Worm (Caenorhabditis elegans) whole organism, L4 larva: Measurements from ENCODE around the gene srbc-78.

Experiments
- D1046.2 ChIP-seq: fragments of 200-800 bp; sonication (Bioruptor generic); IDR thresholded peaks from 2 replicates; pipeline ENCODE4 v1.3.6; 2022; ENCODE audit warnings: missing genetic modification characterization, missing compliant biosample characterization
- F26F4.8 ChIP-seq: fragments of 200-800 bp; sonication (Bioruptor generic); conservative IDR thresholded peaks from 2 replicates; pipeline ENCODE4 v1.3.6; 2022; ENCODE audit warnings: missing genetic modification characterization, missing compliant biosample characterization
- R02D3.7 ChIP-seq: fragments of 150-350 bp; sonication (generic microtip); optimal IDR thresholded peaks from 3 replicates; lab custom pipeline; 2014; ENCODE audit warnings: missing biosample characterization, missing genetic modification characterization
- ZK337.2 ChIP-seq: fragments of 200-800 bp; sonication (Bioruptor generic); IDR thresholded peaks from 2 replicates; pipeline ENCODE4 v1.3.6; 2022; ENCODE audit warnings: missing genetic modification reagents, missing genetic modification characterization, missing compliant biosample characterization
- ZK546.5 ChIP-seq, 2 experiments: sonication (generic microtip); optimal IDR thresholded peaks; 2 replicates each; lab custom pipeline; 2017; ENCODE audit warnings: missing biosample characterization in 2 of 2, missing genetic modification characterization in 2 of 2
- aha-1 ChIP-seq: fragments of 150-350 bp; peaks from one replicate; lab custom pipeline; 2014; ENCODE audit warnings: missing biosample characterization, missing genetic modification characterization
- aly-2 ChIP-seq: sonication (generic microtip); optimal IDR thresholded peaks from 2 replicates; lab custom pipeline; 2018; ENCODE audit warnings: missing biosample characterization, missing genetic modification characterization
- attf-4 ChIP-seq: sonication (generic microtip); optimal IDR thresholded peaks from 3 replicates; lab custom pipeline; 2017; ENCODE audit warnings: missing biosample characterization, missing genetic modification characterization
- ceh-28 ChIP-seq: fragments of 150-350 bp; optimal IDR thresholded peaks from 2 replicates; lab custom pipeline; 2014; ENCODE audit warnings: missing biosample characterization, missing genetic modification reagents, missing genetic modification characterization
- ceh-44 ChIP-seq: fragments of 200-800 bp; sonication (Bioruptor generic); IDR thresholded peaks from 2 replicates; pipeline ENCODE4 v1.3.6; 2022; ENCODE audit warnings: missing genetic modification reagents, missing genetic modification characterization, missing compliant biosample characterization
- ctbp-1 ChIP-seq: fragments of 200-800 bp; sonication (Bioruptor generic); IDR thresholded peaks from 2 replicates; pipeline ENCODE4 v1.3.6; 2022; ENCODE audit warnings: missing genetic modification reagents, missing genetic modification characterization, missing compliant biosample characterization
- daf-12 ChIP-seq: fragments of 150-350 bp; optimal IDR thresholded peaks from 2 replicates; lab custom pipeline; 2014; ENCODE audit warnings: missing biosample characterization, missing genetic modification reagents, missing genetic modification characterization
- daf-19 ChIP-seq: fragments of 200-800 bp; sonication (Bioruptor generic); conservative IDR thresholded peaks from 2 replicates; pipeline ENCODE4 v1.3.6; 2022; ENCODE audit warnings: missing genetic modification characterization, missing compliant biosample characterization
- fos-1 ChIP-seq: fragments of 150-350 bp; optimal IDR thresholded peaks from 2 replicates; lab custom pipeline; 2014; ENCODE audit warnings: missing biosample characterization, missing genetic modification characterization
- hif-1 ChIP-seq, 2 experiments: sonication (generic microtip); optimal IDR thresholded peaks; 2 replicates each; lab custom pipeline; 2016 to 2017; ENCODE audit warnings: missing compliant biosample characterization in 2 of 2, missing genetic modification characterization in 2 of 2, missing genetic modification reagents in 2 of 2, missing genotype in 2 of 2, mild to moderate bottlenecking in 1 of 2
- hlh-30 ChIP-seq: sonication (generic microtip); optimal IDR thresholded peaks from 2 replicates; lab custom pipeline; 2017; ENCODE audit warnings: antibody characterized with exemption, mild to moderate bottlenecking, missing genetic modification characterization, missing compliant biosample characterization; ENCODE audit not compliant: insufficient read depth
- jun-1 ChIP-seq: fragments of 150-350 bp; optimal IDR thresholded peaks from 2 replicates; lab custom pipeline; 2014; ENCODE audit warnings: missing biosample characterization, missing genetic modification reagents, missing genetic modification characterization
- lin-38 ChIP-seq: fragments of 200-800 bp; sonication (Bioruptor generic); IDR thresholded peaks from 2 replicates; pipeline ENCODE4 v1.3.6; 2022; ENCODE audit warnings: missing genetic modification reagents, missing genetic modification characterization, missing compliant biosample characterization
- lin-39 ChIP-seq: fragments of 150-350 bp; optimal IDR thresholded peaks from 2 replicates; lab custom pipeline; 2014; ENCODE audit warnings: missing biosample characterization, missing genetic modification reagents, missing genetic modification characterization
- lsy-2 ChIP-seq, 2 experiments: fragments of 150-350 bp in 1 of 2; sonication (generic microtip) in 1 of 2; optimal IDR thresholded peaks; 2 replicates each; lab custom pipeline; 2014 to 2017; ENCODE audit warnings: missing biosample characterization in 2 of 2, missing genetic modification characterization in 2 of 2
- madf-5 ChIP-seq, 2 experiments: fragments of 200-800 bp; sonication (Bioruptor generic); IDR thresholded peaks; 2 replicates each; pipeline ENCODE4 v1.3.6; 2022; ENCODE audit warnings: missing compliant biosample characterization in 2 of 2, missing genetic modification characterization in 2 of 2
- madf-9 ChIP-seq: fragments of 200-800 bp; sonication (Bioruptor generic); conservative IDR thresholded peaks from 2 replicates; pipeline ENCODE4 v1.3.6; 2022; ENCODE audit warnings: missing genetic modification reagents, missing genetic modification characterization, missing compliant biosample characterization
- mdl-1 ChIP-seq, 2 experiments: fragments of 150-350 bp in 1 of 2; sonication (generic microtip) in 1 of 2; optimal IDR thresholded peaks; 2 replicates each; lab custom pipeline; 2014 to 2017; ENCODE audit warnings: missing biosample characterization in 2 of 2, missing genetic modification characterization in 2 of 2
- mep-1 ChIP-seq: fragments of 150-350 bp; sonication (generic microtip); optimal IDR thresholded peaks from 3 replicates; lab custom pipeline; 2014; ENCODE audit warnings: missing biosample characterization, missing genetic modification characterization
- mes-2 ChIP-seq: sonication (generic microtip); optimal IDR thresholded peaks from 2 replicates; lab custom pipeline; 2016; ENCODE audit warnings: missing genotype, mild to moderate bottlenecking, missing genetic modification characterization, missing compliant biosample characterization; ENCODE audit not compliant: poor library complexity, severe bottlenecking
- nhr-11 ChIP-seq: fragments of 150-350 bp; optimal IDR thresholded peaks from 2 replicates; lab custom pipeline; 2014; ENCODE audit warnings: missing biosample characterization, missing genetic modification characterization
- nhr-41 ChIP-seq: fragments of 200-800 bp; sonication (Bioruptor generic); IDR thresholded peaks from 2 replicates; pipeline ENCODE4 v1.3.6; 2022; ENCODE audit warnings: missing genetic modification reagents, missing genetic modification characterization, missing compliant biosample characterization
- nhr-42 ChIP-seq: fragments of 200-800 bp; sonication (Bioruptor generic); IDR thresholded peaks from 2 replicates; pipeline ENCODE4 v1.3.6; 2022; ENCODE audit warnings: missing genetic modification characterization, missing compliant biosample characterization
- nhr-76 ChIP-seq: fragments of 150-350 bp; optimal IDR thresholded peaks from 2 replicates; lab custom pipeline; 2014; ENCODE audit warnings: missing biosample characterization, missing genetic modification characterization
- nhr-77 ChIP-seq: fragments of 150-350 bp; optimal IDR thresholded peaks from 2 replicates; lab custom pipeline; 2014; ENCODE audit warnings: missing biosample characterization, missing genetic modification characterization
- pha-4 ChIP-seq, 2 experiments: fragments of 150-350 bp in 1 of 2; fragments of 200-800 bp in 1 of 2; sonication (Bioruptor generic) in 1 of 2; IDR thresholded peaks in 1 of 2; optimal IDR thresholded peaks in 1 of 2; 2 replicates each; pipeline versions ENCODE4 v1.3.6 to Lab custom; 2014 to 2022; ENCODE audit warnings: missing genetic modification characterization in 2 of 2, missing genetic modification reagents in 2 of 2, missing biosample characterization in 1 of 2, missing compliant biosample characterization in 1 of 2
- set-16 ChIP-seq: fragments of 200-800 bp; sonication (Bioruptor generic); IDR thresholded peaks from 2 replicates; pipeline ENCODE4 v1.3.6; 2022; ENCODE audit warnings: missing genetic modification reagents, missing genetic modification characterization, missing compliant biosample characterization
- tra-1 ChIP-seq: fragments of 200-800 bp; sonication (Bioruptor generic); IDR thresholded peaks from 2 replicates; pipeline ENCODE4 v1.3.6; 2022; ENCODE audit warnings: missing genetic modification reagents, missing genetic modification characterization, missing compliant biosample characterization
- unc-130 ChIP-seq: sonication (generic microtip); optimal IDR thresholded peaks from 2 replicates; lab custom pipeline; 2016; ENCODE audit warnings: missing genetic modification reagents, missing genetic modification characterization, missing compliant biosample characterization
- zag-1 ChIP-seq: fragments of 150-350 bp; optimal IDR thresholded peaks from 2 replicates; lab custom pipeline; 2014; ENCODE audit warnings: missing biosample characterization, missing genetic modification characterization
- zfp-3 ChIP-seq: fragments of 200-800 bp; sonication (Bioruptor generic); conservative IDR thresholded peaks from 2 replicates; pipeline ENCODE4 v1.3.6; 2022; ENCODE audit warnings: missing genetic modification reagents, missing genetic modification characterization, missing compliant biosample characterization

srbc-78 gene

DNA sequence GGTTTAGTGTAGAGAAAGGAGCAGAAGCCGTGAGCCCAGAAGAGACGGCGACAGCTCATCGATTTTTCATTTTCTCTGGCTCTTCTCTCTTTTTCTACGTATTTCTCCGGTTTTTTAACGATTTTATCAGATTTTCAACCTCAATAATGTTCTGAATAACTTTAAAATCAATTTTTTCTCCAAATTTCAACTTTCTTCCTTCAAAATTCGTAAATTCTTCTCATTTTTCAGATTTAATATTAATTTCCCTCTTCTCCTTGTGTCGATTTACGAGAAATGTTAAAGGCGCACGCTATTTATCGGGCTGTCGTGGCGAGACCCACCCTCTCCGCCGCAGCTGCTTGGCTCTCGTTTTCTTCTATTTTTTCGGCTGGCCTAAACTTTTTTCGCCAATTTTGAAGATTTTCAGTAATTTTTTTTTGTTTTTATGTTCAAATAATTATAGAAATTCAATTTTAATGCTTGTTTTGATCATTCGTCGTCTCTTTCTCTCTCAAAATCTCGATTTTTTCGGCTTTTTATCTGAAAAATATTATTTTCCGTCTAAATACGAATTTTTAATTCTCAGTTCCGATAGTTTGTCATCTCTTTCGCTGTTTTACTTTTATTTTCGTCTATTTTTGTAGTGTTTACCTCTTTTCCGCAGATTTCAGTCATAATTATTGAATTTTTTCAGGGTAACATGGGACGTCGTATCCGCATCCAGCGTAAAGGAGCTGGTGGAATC lies 9.8 kb downstream of the srbc-78 start, which contains the start of the genes calf-1 and rpl-2 (continued):
- TF ChIP-seq mes-2 (tag; lab: Kevin White, UChicago) (peak; percentile 82), ceh-28 (no peak), aha-1 (tag; lab: Kevin White, UChicago) (peak; percentile 94), hlh-30 (tag; lab: Kevin White, UChicago) (peak; percentile 68), hif-1 (tag; optimal IDR thresholded peaks at IDR 0.05; lab: Kevin White, UChicago) (peak in 1 of 2 experiments; percentile 43), ctbp-1 (no peak), pha-4 (GFP tag; IDR thresholded peaks at IDR 0.05; lab: Robert Waterston, UW) (0 out of 2 replicates have a peak, but pooled peaks have one; percentile 49), pha-4 (tag; optimal IDR thresholded peaks at IDR 0.05; lab: Kevin White, UChicago) (no peak), set-16 (GFP tag; lab: Robert Waterston, UW) (no peak), lin-38 (GFP tag; lab: Robert Waterston, UW) (peak; percentile 44; the same call in 1 of the 2 replicates), tra-1 (GFP tag; lab: Robert Waterston, UW) (no peak), ceh-44 (no peak), madf-5 (GFP tag; IDR thresholded peaks at IDR 0.05; lab: Robert Waterston, UW) (no peak), ZK337.2 (GFP tag; lab: Robert Waterston, UW) (no peak), zfp-3 (no peak), R02D3.7 (peak; percentile 73), nhr-77 (tag; lab: Kevin White, UChicago) (peak; percentile 29), mep-1 (peak; percentile 69), ZK546.5 (tag; optimal IDR thresholded peaks at IDR 0.05; lab: Kevin White, UChicago) (no peak), daf-12 (no peak), madf-9 (no peak), mdl-1 (tag; optimal IDR thresholded peaks at IDR 0.05; lab: Kevin White, UChicago) (peak in 1 of 2 experiments; percentile 2)
- TF ChIP-seq, all 104 proteins: peak for 19

DNA sequence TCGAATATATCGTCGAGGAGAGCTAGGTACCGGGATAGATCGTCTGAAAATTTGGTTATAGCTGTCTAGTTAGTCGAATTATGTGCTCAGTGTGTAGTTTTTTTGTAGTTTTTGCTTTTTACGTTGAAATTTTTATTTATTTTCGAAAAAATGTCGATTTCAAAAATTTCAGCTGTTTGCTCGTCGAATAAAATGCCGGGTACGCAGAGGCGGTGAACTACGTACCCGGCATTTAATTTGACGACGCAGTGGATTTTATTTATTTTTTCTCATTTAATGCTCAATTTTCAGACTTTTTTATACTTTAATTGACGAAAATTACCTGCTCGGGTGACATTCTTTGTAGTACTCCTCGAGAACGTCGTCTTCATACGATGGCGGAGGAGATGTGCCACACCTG lies 12.0 kb downstream of the srbc-78 start:
- no peak for TF ChIP-seq aly-2 (tag; lab: Kevin White, UChicago)
- TF ChIP-seq lsy-2 (tag; optimal IDR thresholded peaks at IDR 0.05; lab: Kevin White, UChicago): peak in 1 of 2 experiments; percentile 50

DNA sequence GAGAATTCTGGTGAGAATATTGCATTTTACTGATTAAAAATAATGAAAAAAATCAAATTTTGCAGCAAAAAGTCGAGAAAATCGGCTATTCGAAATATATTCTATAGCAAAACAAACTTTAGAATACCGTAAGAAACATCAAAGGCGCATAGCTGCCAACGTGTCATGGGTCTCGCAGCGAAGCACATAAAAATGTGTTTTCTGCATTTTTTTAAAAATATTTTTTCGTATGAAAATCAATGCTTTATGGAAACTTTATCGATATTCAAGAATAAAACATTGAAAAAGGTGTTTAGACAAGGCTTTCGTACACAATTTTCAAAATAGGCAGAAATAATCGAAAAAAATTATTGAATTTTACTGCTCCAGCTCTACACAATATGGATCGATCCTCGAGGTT lies 12.5 kb downstream of the srbc-78 start:
- TF ChIP-seq R02D3.7 (no peak), lin-39 (tag; lab: Kevin White, UChicago) (no peak), daf-19 (GFP tag; lab: Robert Waterston, UW) (no peak), attf-4 (tag; lab: Kevin White, UChicago) (no peak), zag-1 (no peak), nhr-76 (no peak), jun-1 (tag; lab: Kevin White, UChicago) (no peak), unc-130 (GFP tag; lab: Kevin White, UChicago) (peak; percentile 15), nhr-42 (no peak)

DNA sequence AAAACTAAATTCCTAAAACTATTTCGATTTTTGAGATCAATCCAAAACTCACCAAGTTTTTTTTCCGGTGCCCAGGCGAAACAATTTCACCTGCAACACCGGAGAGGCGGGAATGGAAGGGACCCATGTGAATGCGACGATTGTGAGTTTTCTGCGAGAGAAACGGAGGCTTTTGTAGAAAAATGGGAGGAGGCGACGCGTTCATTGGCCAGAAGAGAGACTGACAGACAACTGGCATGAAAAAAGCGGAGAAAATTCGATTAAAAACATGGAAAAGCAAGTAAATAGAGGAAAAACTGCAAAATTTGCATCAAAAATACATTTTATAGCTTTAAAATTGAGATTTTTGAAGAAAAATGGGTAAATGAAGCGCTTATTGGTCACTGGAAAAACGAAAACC lies 13.2 kb downstream of the srbc-78 start, which contains the start of gene B0250.7:
TSS of gene B0250.7 (minus strand) at position 232 of the 400 bp plus-strand sequence.
- TF ChIP-seq D1046.2 (no peak), nhr-11 (tag; lab: Kevin White, UChicago) (no peak), nhr-41 (GFP tag; lab: Robert Waterston, UW) (no peak), F26F4.8 (GFP tag; lab: Robert Waterston, UW) (no peak), fos-1 (tag; lab: Kevin White, UChicago) (no peak), nhr-76 (no peak)
